Worm (Caenorhabditis elegans) whole organism, L4 larva: ENCODE measurements around the gene sdz-10.

ENCODE experiments used
- ama-1 ChIP-seq: fragments of 150-350 bp; optimal IDR thresholded peaks from 2 replicates; lab custom pipeline; 2014; ENCODE audit warnings: inconsistent platforms, mixed read lengths
- mdl-1 ChIP-seq, 2 experiments: fragments of 150-350 bp in 1 of 2; sonication (generic microtip) in 1 of 2; optimal IDR thresholded peaks; 2 replicates each; lab custom pipeline; 2014 to 2017; ENCODE audit warnings: missing biosample characterization in 2 of 2, missing genetic modification characterization in 2 of 2
- snpc-4 ChIP-seq: fragments of 150-350 bp; optimal IDR thresholded peaks from 2 replicates; lab custom pipeline; 2014; ENCODE audit warnings: missing biosample characterization, missing genetic modification characterization

- TF ChIP-seq snpc-4 (tag; lab: Kevin White, UChicago) (no peak), ama-1 (lab: Kevin White, UChicago) (no peak), mdl-1 (tag; optimal IDR thresholded peaks at IDR 0.05; lab: Kevin White, UChicago) (no peak)
These were observed 35.7 kb upstream of the sdz-10 start, which contains the start of gene K12H6.12 for ce11 chrII:2807674-2808206.
